Fruit fly (Drosophila melanogaster): ENCODE data around the gene gish.

DNA sequence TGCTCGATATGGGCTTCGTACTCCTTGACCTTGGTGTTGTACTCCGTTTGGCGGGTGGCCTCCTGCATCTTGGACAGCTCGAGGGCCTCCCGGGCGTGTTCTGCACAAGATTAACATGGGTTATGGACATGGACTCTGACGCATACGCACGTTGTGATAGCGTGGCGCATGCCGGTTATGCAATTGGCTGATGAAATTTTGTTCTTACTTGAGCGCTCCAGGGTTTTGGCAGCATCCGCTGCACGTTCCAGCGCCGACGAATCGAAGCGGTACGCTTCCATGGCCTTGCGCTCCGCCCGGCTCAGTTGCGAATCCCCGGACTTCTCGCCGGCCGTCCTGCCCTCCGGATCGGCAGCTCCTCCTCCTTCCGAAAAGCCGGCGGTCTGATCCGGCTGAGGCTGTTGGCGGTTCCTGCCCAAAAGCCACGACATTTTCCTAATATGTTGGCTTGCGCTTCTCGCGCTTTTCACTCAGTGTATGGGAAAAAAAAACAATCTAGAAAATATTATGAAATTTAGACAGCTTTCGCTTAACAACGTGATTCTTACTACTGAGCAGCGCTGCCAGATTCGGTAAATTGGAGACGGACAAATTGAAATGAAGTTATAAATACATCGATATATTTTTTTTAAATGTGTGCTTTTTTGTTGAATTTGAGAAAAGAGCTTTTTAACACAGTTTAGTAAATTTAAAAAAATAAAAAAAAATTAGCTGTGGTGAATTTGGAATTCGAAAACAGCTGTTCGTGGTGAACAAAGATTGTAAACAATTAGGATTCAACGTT, 8.5 kb upstream of the gish start, which contains the start of the genes bor and asun:
- TF ChIP-seq eg (GFP tag; IDR thresholded peaks at IDR 0.05) (no peak), CG4318 (GFP tag; optimal IDR thresholded peaks at IDR 0.05) (no peak), Lpt (GFP tag; optimal IDR thresholded peaks at IDR 0.05) (no peak), Gug (GFP tag; IDR thresholded peaks at IDR 0.05) (no peak), CG11902 (GFP tag; optimal IDR thresholded peaks at IDR 0.05) (no peak), CG16779 (tag; optimal IDR thresholded peaks at IDR 0.05) (no peak)
